Worm (Caenorhabditis elegans) whole organism, late embryonic: Measurements from ENCODE around the gene F11D11.21.

Experiments used
- K02D7.2 ChIP-seq: sonication (generic microtip); optimal IDR thresholded peaks from 2 replicates; lab custom pipeline; 2017; ENCODE audit warnings: mild to moderate bottlenecking, missing genetic modification characterization, missing compliant biosample characterization
- T23F11.4 ChIP-seq: fragments of 200-800 bp; sonication (Bioruptor generic); optimal IDR thresholded peaks from 2 replicates; lab custom pipeline; 2018; ENCODE audit warnings: mild to moderate bottlenecking, missing genetic modification characterization, missing compliant biosample characterization
- ahr-1 ChIP-seq: sonication (generic microtip); optimal IDR thresholded peaks from 2 replicates; lab custom pipeline; 2016; ENCODE audit warnings: missing genetic modification characterization, missing compliant biosample characterization
- ama-1 ChIP-seq: fragments of 150-350 bp; optimal IDR thresholded peaks from 2 replicates; lab custom pipeline; 2014
- ceh-19 ChIP-seq: fragments of 200-800 bp; sonication (Bioruptor generic); optimal IDR thresholded peaks from 2 replicates; lab custom pipeline; 2018; ENCODE audit warnings: mild to moderate bottlenecking, missing genetic modification characterization, missing compliant biosample characterization
- ceh-31 ChIP-seq: sonication (generic microtip); optimal IDR thresholded peaks from 2 replicates; lab custom pipeline; 2016; ENCODE audit warnings: missing genetic modification characterization, missing compliant biosample characterization
- ceh-6 ChIP-seq: fragments of 200-800 bp; sonication (Bioruptor generic); optimal IDR thresholded peaks from 2 replicates; lab custom pipeline; 2018; ENCODE audit warnings: mild to moderate bottlenecking, missing genetic modification characterization, missing compliant biosample characterization
- ceh-9 ChIP-seq: sonication (generic microtip); optimal IDR thresholded peaks from 2 replicates; lab custom pipeline; 2016; ENCODE audit warnings: mild to moderate bottlenecking, missing genetic modification characterization, inconsistent platforms, missing compliant biosample characterization
- dve-1 ChIP-seq: sonication (generic microtip); optimal IDR thresholded peaks from 2 replicates; lab custom pipeline; 2017; ENCODE audit warnings: antibody characterized with exemption, mild to moderate bottlenecking, missing genetic modification characterization, missing compliant biosample characterization
- elt-2 ChIP-seq: sonication (generic microtip); optimal IDR thresholded peaks from 2 replicates; lab custom pipeline; 2016; ENCODE audit warnings: missing genetic modification reagents, missing genetic modification characterization, missing compliant biosample characterization
- elt-4 ChIP-seq: sonication (generic microtip); optimal IDR thresholded peaks from 2 replicates; lab custom pipeline; 2016; ENCODE audit warnings: missing genetic modification characterization, missing compliant biosample characterization
- fax-1 ChIP-seq: sonication (generic microtip); optimal IDR thresholded peaks from 2 replicates; lab custom pipeline; 2016; ENCODE audit warnings: missing genotype, missing genetic modification characterization, missing compliant biosample characterization
- hlh-13 ChIP-seq: fragments of 200-800 bp; sonication (Bioruptor generic); optimal IDR thresholded peaks from 2 replicates; lab custom pipeline; 2018; ENCODE audit warnings: mild to moderate bottlenecking, missing genetic modification characterization, missing compliant biosample characterization
- hlh-6 ChIP-seq: sonication (generic microtip); optimal IDR thresholded peaks from 2 replicates; lab custom pipeline; 2016; ENCODE audit warnings: missing genotype, missing genetic modification characterization, missing compliant biosample characterization
- hlh-8 ChIP-seq: sonication (generic microtip); optimal IDR thresholded peaks from 2 replicates; lab custom pipeline; 2016; ENCODE audit warnings: missing genotype, missing genetic modification characterization, missing compliant biosample characterization
- lim-6 ChIP-seq: sonication (generic microtip); optimal IDR thresholded peaks from 2 replicates; lab custom pipeline; 2016; ENCODE audit warnings: missing genetic modification characterization, missing compliant biosample characterization
- lin-11 ChIP-seq: fragments of 200-800 bp; sonication (Bioruptor generic); optimal IDR thresholded peaks from 2 replicates; lab custom pipeline; 2018; ENCODE audit warnings: mild to moderate bottlenecking, missing genetic modification characterization, missing compliant biosample characterization
- nhr-232 ChIP-seq: sonication (generic microtip); optimal IDR thresholded peaks from 2 replicates; lab custom pipeline; 2016; ENCODE audit warnings: missing genetic modification characterization, missing compliant biosample characterization
- odd-2 ChIP-seq: sonication (generic microtip); optimal IDR thresholded peaks from 2 replicates; lab custom pipeline; 2017; ENCODE audit warnings: antibody characterized with exemption, mild to moderate bottlenecking, missing genetic modification characterization, missing compliant biosample characterization
- pag-3 ChIP-seq: sonication (generic microtip); optimal IDR thresholded peaks from 2 replicates; lab custom pipeline; 2016; ENCODE audit warnings: missing compliant biosample characterization, missing genetic modification characterization, borderline replicate concordance
- pat-9 ChIP-seq: fragments of 200-800 bp; sonication (Bioruptor generic); optimal IDR thresholded peaks from 2 replicates; lab custom pipeline; 2018; ENCODE audit warnings: mild to moderate bottlenecking, missing genetic modification characterization, moderate library complexity, missing compliant biosample characterization
- pros-1 ChIP-seq: fragments of 150-350 bp; optimal IDR thresholded peaks from 2 replicates; lab custom pipeline; 2014; ENCODE audit warnings: missing biosample characterization, missing genetic modification reagents, missing genetic modification characterization
- rnt-1 ChIP-seq: sonication (generic microtip); optimal IDR thresholded peaks from 2 replicates; lab custom pipeline; 2016; ENCODE audit warnings: missing genetic modification characterization, missing compliant biosample characterization
- syd-9 ChIP-seq: sonication (generic microtip); optimal IDR thresholded peaks from 2 replicates; lab custom pipeline; 2016; ENCODE audit warnings: mild to moderate bottlenecking, missing genetic modification characterization, moderate library complexity, missing compliant biosample characterization
- tbx-7 ChIP-seq: sonication (generic microtip); optimal IDR thresholded peaks from 2 replicates; lab custom pipeline; 2016; ENCODE audit warnings: missing genotype, missing genetic modification characterization, missing compliant biosample characterization
- ttx-3 ChIP-seq: sonication (generic microtip); optimal IDR thresholded peaks from 2 replicates; lab custom pipeline; 2016; ENCODE audit warnings: missing genetic modification reagents, missing genetic modification characterization, missing compliant biosample characterization
- unc-3 ChIP-seq, 2 experiments: fragments of 200-800 bp in 1 of 2; sonication (Bioruptor generic) in 1 of 2; sonication (generic microtip) in 1 of 2; conservative IDR thresholded peaks in 1 of 2; optimal IDR thresholded peaks in 1 of 2; 2 replicates each; pipeline versions ENCODE4 v1.3.6 to Lab custom; 2016 to 2022; ENCODE audit warnings: missing compliant biosample characterization in 2 of 2, missing genetic modification characterization in 2 of 2, missing genetic modification reagents in 1 of 2
- unc-86 ChIP-seq: sonication (generic microtip); optimal IDR thresholded peaks from 2 replicates; lab custom pipeline; 2016; ENCODE audit warnings: missing genetic modification characterization, missing compliant biosample characterization
- zip-5 ChIP-seq: sonication (generic microtip); optimal IDR thresholded peaks from 2 replicates; lab custom pipeline; 2016; ENCODE audit warnings: missing genetic modification characterization, missing compliant biosample characterization
- ztf-16 ChIP-seq: sonication (generic microtip); optimal IDR thresholded peaks from 2 replicates; lab custom pipeline; 2017; ENCODE audit warnings: missing genetic modification characterization, missing compliant biosample characterization

The F11D11.21 gene

ce11 chrV:18722510-18723299 lies 27.6 kb downstream of the F11D11.21 start:
- TF ChIP-seq odd-2 (tag; lab: Kevin White, UChicago) (peak; percentile 35), T23F11.4 (GFP tag; lab: Kevin White, UChicago) (no peak), pag-3 (tag; lab: Kevin White, UChicago) (no peak), dve-1 (tag; lab: Kevin White, UChicago) (peak; percentile 88), ceh-9 (tag; lab: Kevin White, UChicago) (peak; percentile 37)

DNA sequence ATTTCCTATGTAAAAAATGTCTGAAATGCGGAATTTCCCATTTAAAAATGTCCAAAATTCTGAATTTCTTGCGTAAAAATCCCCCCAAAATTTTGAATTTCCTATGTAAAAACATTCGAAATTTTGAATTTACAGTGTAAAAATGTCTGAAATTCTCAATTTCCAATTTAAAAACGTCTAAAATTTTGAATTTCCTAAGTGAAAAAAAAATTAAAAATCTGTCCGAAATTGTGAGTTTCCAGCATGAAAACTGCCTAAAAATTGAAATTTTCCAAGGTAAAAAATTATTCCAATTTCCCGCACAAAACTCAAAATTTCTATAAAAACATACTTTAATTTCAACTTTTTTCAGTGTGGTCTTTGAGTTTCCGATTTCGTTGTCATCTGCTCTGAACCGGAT lies 28.5 kb downstream of the F11D11.21 start:
- TF ChIP-seq lim-6, result no peak
- TF ChIP-seq unc-86, result peak; percentile 7

ce11 chrV:18719956-18720489 lies 30.3 kb downstream of the F11D11.21 start, which contains the start of gene Y17D7C.2:
TSS of gene Y17D7C.2 (minus strand) at chrV:18719987.
- TF ChIP-seq tbx-7 (tag; lab: Kevin White, UChicago), result peak; percentile 13
- no peak for TF ChIP-seq unc-86
- TF ChIP-seq elt-2 (tag; lab: Kevin White, UChicago), result peak; percentile 66
- TF ChIP-seq ceh-31 (tag; lab: Kevin White, UChicago), result peak; percentile 2
- no peak for TF ChIP-seq dve-1 (tag; lab: Kevin White, UChicago)
- no peak for TF ChIP-seq K02D7.2
- TF ChIP-seq ceh-6, result peak; percentile 46
- TF ChIP-seq pat-9, result peak; percentile 36
- TF ChIP-seq hlh-6, result no peak
- peak; percentile 65 for TF ChIP-seq ceh-19 (GFP tag; lab: Kevin White, UChicago)
- peak; percentile 21 for TF ChIP-seq syd-9 (tag; lab: Kevin White, UChicago)
- TF ChIP-seq rnt-1, result peak; percentile 40
- no peak for TF ChIP-seq T23F11.4 (GFP tag; lab: Kevin White, UChicago)
- TF ChIP-seq ama-1 (lab: Kevin White, UChicago), result no peak
- TF ChIP-seq hlh-13, result peak; percentile 32
- TF ChIP-seq nhr-232, result peak; percentile 57
- no peak for TF ChIP-seq hlh-8 (tag; lab: Kevin White, UChicago)
- peak; percentile 2 for TF ChIP-seq ahr-1 (tag; lab: Kevin White, UChicago)
- TF ChIP-seq unc-3 (GFP tag; conservative IDR thresholded peaks at IDR 0.05; lab: Robert Waterston, UW), result no peak
- TF ChIP-seq unc-3 (tag; optimal IDR thresholded peaks at IDR 0.05; lab: Kevin White, UChicago), result no peak
- no peak for TF ChIP-seq lin-11 (tag; lab: Kevin White, UChicago)
- no peak for TF ChIP-seq ceh-9 (tag; lab: Kevin White, UChicago)
- peak; percentile 2 for TF ChIP-seq zip-5 (tag; lab: Kevin White, UChicago)

ce11 chrV:18719412-18719811 lies 30.9 kb downstream of the F11D11.21 start:
- TF ChIP-seq ztf-16 (tag; lab: Kevin White, UChicago), result peak; percentile 32
- no peak for TF ChIP-seq elt-4 (tag; lab: Kevin White, UChicago)
- no peak for TF ChIP-seq pag-3 (tag; lab: Kevin White, UChicago)
- no peak for TF ChIP-seq fax-1 (tag; lab: Kevin White, UChicago)
- no peak for TF ChIP-seq elt-2 (tag; lab: Kevin White, UChicago)

ce11 chrV:18712118-18712517 lies 38.2 kb downstream of the F11D11.21 start:
- peak; percentile 7 for TF ChIP-seq pat-9
- TF ChIP-seq pros-1, result no peak
- peak; percentile 12 for TF ChIP-seq nhr-232
- TF ChIP-seq ceh-6, result peak; percentile 28
- peak; percentile 6 for TF ChIP-seq hlh-13
- no peak for TF ChIP-seq ttx-3 (tag; lab: Kevin White, UChicago)
- TF ChIP-seq rnt-1, result peak; percentile 67
- TF ChIP-seq, all 69 proteins: peak for 5
